Fruit fly (Drosophila melanogaster): ENCODE results near the gene CG16800.

CG16800 gene

DNA sequence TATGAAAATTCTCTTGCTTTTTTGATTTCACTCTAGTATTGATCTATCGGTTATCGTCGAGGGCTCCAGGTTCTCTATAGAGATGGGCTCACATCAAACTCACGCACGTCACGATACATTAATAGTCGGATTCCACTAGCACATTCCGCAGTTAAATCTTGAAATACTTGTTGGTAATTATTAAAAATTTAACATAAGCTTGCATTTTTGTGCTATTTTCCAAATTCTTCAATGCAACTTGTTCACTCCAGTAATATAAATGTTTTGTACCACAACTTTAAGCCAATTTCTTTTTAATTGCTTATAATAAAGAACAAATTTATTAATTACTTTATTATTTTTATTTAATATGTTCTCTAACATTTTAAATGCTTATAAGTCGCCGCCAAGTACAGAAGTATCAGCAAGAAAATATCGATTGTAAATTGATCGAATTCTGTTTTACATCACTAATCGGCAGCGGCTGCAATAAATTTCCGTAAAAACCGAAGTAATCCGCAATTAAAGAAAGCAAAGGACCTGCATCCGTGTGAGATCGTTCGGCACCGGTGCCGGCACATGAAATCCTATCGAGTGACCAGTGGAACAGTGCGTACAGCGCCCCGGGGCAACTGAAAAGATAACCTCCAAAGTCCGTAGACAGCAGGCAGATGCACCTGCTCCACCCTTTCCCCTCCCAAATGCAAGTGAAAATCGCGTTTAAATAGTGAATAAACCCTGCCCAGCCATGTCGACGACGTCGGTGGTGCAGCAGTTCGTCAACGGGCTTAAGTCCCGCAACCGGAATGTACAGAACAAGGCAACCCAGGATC lies 37.9 kb downstream of the CG16800 start, which contains the start of the genes Vha68-1 and mTor (continued):
- TF ChIP-seq E2f2 (GFP tag; IDR thresholded peaks at IDR 0.05): peak; percentile 58
- no peak for TF ChIP-seq Fer1 (GFP tag; optimal IDR thresholded peaks at IDR 0.05)
- no peak for TF ChIP-seq aop (GFP tag; IDR thresholded peaks at IDR 0.05)
- peak; percentile 71 for TF ChIP-seq CG15514 (GFP tag; optimal IDR thresholded peaks at IDR 0.05)
- TF ChIP-seq zen2 (GFP tag; IDR thresholded peaks at IDR 0.05; ENCODE audit: partially characterized antibody): no peak; the same call in 2 of the 3 replicates
- TF ChIP-seq CG7357 (GFP tag; IDR thresholded peaks at IDR 0.05): peak; percentile 97
- peak; percentile 61 for TF ChIP-seq repo (GFP tag; optimal IDR thresholded peaks at IDR 0.05)
- peak; percentile 86 for TF ChIP-seq CG30403 (GFP tag; optimal IDR thresholded peaks at IDR 0.05)
- TF ChIP-seq ap (GFP tag; IDR thresholded peaks at IDR 0.05): 0 out of 2 replicates have a peak, but pooled peaks have one; percentile 23
- TF ChIP-seq prd (optimal IDR thresholded peaks at IDR 0.05): no peak
- TF ChIP-seq prd (GFP tag; IDR thresholded peaks at IDR 0.05): peak; percentile 87
- TF ChIP-seq Rx (GFP tag; IDR thresholded peaks at IDR 0.05): peak; percentile 68
- peak; percentile 51 for TF ChIP-seq crc (GFP tag; optimal IDR thresholded peaks at IDR 0.05)
- TF ChIP-seq row (GFP tag; IDR thresholded peaks at IDR 0.05): peak; percentile 92
- no peak for TF ChIP-seq Vsx1 (GFP tag; optimal IDR thresholded peaks at IDR 0.05)
- TF ChIP-seq CG6654 (GFP tag; optimal IDR thresholded peaks at IDR 0.05): peak; percentile 42
- peak; percentile 54 for TF ChIP-seq Adf1 (GFP tag; IDR thresholded peaks at IDR 0.05)
- TF ChIP-seq Opbp (GFP tag; IDR thresholded peaks at IDR 0.05; ENCODE audit: partially characterized antibody): peak; percentile 82
- TF ChIP-seq Ets97D (GFP tag; optimal IDR thresholded peaks at IDR 0.05): peak; percentile 74
- TF ChIP-seq Elba2 (GFP tag; optimal IDR thresholded peaks at IDR 0.05): peak; percentile 24
- no peak for TF ChIP-seq CG31441 (GFP tag; IDR thresholded peaks at IDR 0.05)
- TF ChIP-seq CkIIα-i1 (GFP tag; IDR thresholded peaks at IDR 0.05): no peak
- peak; percentile 89 for TF ChIP-seq BEAF-32 (GFP tag; optimal IDR thresholded peaks at IDR 0.05)
- TF ChIP-seq Fer3 (tag; optimal IDR thresholded peaks at IDR 0.05): peak; percentile 81
- peak; percentile 61 for TF ChIP-seq CG10979 (tag; optimal IDR thresholded peaks at IDR 0.05)
- peak; percentile 72 for TF ChIP-seq vvl (GFP tag; IDR thresholded peaks at IDR 0.05)
- peak; percentile 57 for TF ChIP-seq D19B (GFP tag; optimal IDR thresholded peaks at IDR 0.05)
- TF ChIP-seq Dad (GFP tag; optimal IDR thresholded peaks at IDR 0.05): peak; percentile 67
- TF ChIP-seq fd64A (GFP tag; optimal IDR thresholded peaks at IDR 0.05): no peak
- peak; percentile 82 for TF ChIP-seq Xbp1 (GFP tag; optimal IDR thresholded peaks at IDR 0.05)
- TF ChIP-seq CG8924 (tag; optimal IDR thresholded peaks at IDR 0.05): no peak
- no peak for TF ChIP-seq gt (GFP tag; IDR thresholded peaks at IDR 0.05)
- TF ChIP-seq bab2 (GFP tag; optimal IDR thresholded peaks at IDR 0.05): peak; percentile 81
- TF ChIP-seq HmgD (GFP tag; optimal IDR thresholded peaks at IDR 0.05): peak; percentile 35
- peak; percentile 50 for TF ChIP-seq CG12104 (GFP tag; optimal IDR thresholded peaks at IDR 0.05)
- peak; percentile 91 for TF ChIP-seq knrl (GFP tag; IDR thresholded peaks at IDR 0.05; ENCODE audit: partially characterized antibody)
- TF ChIP-seq CG11560 (tag; IDR thresholded peaks at IDR 0.05): peak; percentile 63; the same call in 1 of the 3 replicates
- peak; percentile 61 for TF ChIP-seq rib (GFP tag; IDR thresholded peaks at IDR 0.05)
- TF ChIP-seq wek (GFP tag; optimal IDR thresholded peaks at IDR 0.05): no peak
- TF ChIP-seq ash1 (GFP tag; optimal IDR thresholded peaks at IDR 0.05): no peak
- peak; percentile 60 for TF ChIP-seq CG5245 (GFP tag; optimal IDR thresholded peaks at IDR 0.05)
- no peak for TF ChIP-seq CG3281 (GFP tag; optimal IDR thresholded peaks at IDR 0.05)
- peak; percentile 64; the same call in 1 of the 2 replicates for TF ChIP-seq cas (GFP tag; IDR thresholded peaks at IDR 0.05)
- no peak for TF ChIP-seq Stat92E (GFP tag; optimal IDR thresholded peaks at IDR 0.05)
- TF ChIP-seq Pdp1 (GFP tag; optimal IDR thresholded peaks at IDR 0.05): peak in 1 of 2 experiments; percentile 77
- no peak for TF ChIP-seq tup (GFP tag; optimal IDR thresholded peaks at IDR 0.05)
- TF ChIP-seq Sry-β (GFP tag; optimal IDR thresholded peaks at IDR 0.05): peak; percentile 46
- no peak for TF ChIP-seq ATbp (GFP tag; optimal IDR thresholded peaks at IDR 0.05)
- no peak for TF ChIP-seq nau (GFP tag; optimal IDR thresholded peaks at IDR 0.05)
